Worm (Caenorhabditis elegans): ENCODE measurements around the gene cmtr-1.
"Not testable (repeated sequence)": the region's sequence is repeated elsewhere in the genome, so short reads cannot be mapped to it uniquely, and the experiment has no call there.

Gene cmtr-1

ce11 chrII:15042783-15043182, 16.9 kb downstream of the cmtr-1 start:
- peak; percentile 17 for TF ChIP-seq unc-86 (tag; optimal IDR thresholded peaks at IDR 0.05)
- TF ChIP-seq isw-1 (GFP tag; IDR thresholded peaks at IDR 0.05) = peak; percentile 30; the same call in 1 of the 2 replicates
- TF ChIP-seq fkh-8 (tag; optimal IDR thresholded peaks at IDR 0.05) = peak; percentile 10
- TF ChIP-seq ceh-88 (GFP tag; IDR thresholded peaks at IDR 0.05) = peak; percentile 15; the same call in 1 of the 2 replicates
- TF ChIP-seq lin-14 (GFP tag; optimal IDR thresholded peaks at IDR 0.05) = peak; percentile 42
- peak; percentile 49 for TF ChIP-seq nhr-19 (GFP tag; conservative IDR thresholded peaks at IDR 0.05)
- TF ChIP-seq nhr-71 (tag; optimal IDR thresholded peaks at IDR 0.05) = peak; percentile 42
- TF ChIP-seq ama-1 (optimal IDR thresholded peaks at IDR 0.05) = peak; percentile 40
- peak; percentile 6 for TF ChIP-seq snu-23 (GFP tag; optimal IDR thresholded peaks at IDR 0.05)
- peak in 1 of 2 experiments; percentile 20 for TF ChIP-seq efl-1 (optimal IDR thresholded peaks at IDR 0.05)
- not testable (repeated sequence) for TF ChIP-seq efl-1 (GFP tag; optimal IDR thresholded peaks at IDR 0.05 in 1 of 2)
- TF ChIP-seq nhr-47 (tag; optimal IDR thresholded peaks at IDR 0.05) = peak; percentile 43

ce11 chrII:15043850-15044249, 17.9 kb downstream of the cmtr-1 start:
- peak; percentile 56 for TF ChIP-seq fkh-8 (tag; optimal IDR thresholded peaks at IDR 0.05)
- peak; percentile 62 for TF ChIP-seq nhr-71 (tag; optimal IDR thresholded peaks at IDR 0.05)
- TF ChIP-seq isw-1 (GFP tag; IDR thresholded peaks at IDR 0.05) = peak; percentile 46
- peak; percentile 35 for TF ChIP-seq nhr-47 (tag; optimal IDR thresholded peaks at IDR 0.05)
- peak; percentile 20 for TF ChIP-seq unc-86 (tag; optimal IDR thresholded peaks at IDR 0.05)
- TF ChIP-seq swsn-7 (tag; optimal IDR thresholded peaks at IDR 0.05) = peak; percentile 7
- peak in 1 of 2 experiments; percentile 30 for TF ChIP-seq efl-1 (optimal IDR thresholded peaks at IDR 0.05)
- TF ChIP-seq efl-1 (GFP tag; optimal IDR thresholded peaks at IDR 0.05 in 1 of 2) = not testable (repeated sequence)
- peak; percentile 63 for TF ChIP-seq nhr-19 (GFP tag; conservative IDR thresholded peaks at IDR 0.05)
- TF ChIP-seq lsy-2 (tag; optimal IDR thresholded peaks at IDR 0.05) = peak in 1 of 2 experiments; percentile 2
- TF ChIP-seq nhr-85 (tag) = peak; percentile 63
- 0 out of 2 replicates have a peak, but pooled peaks have one; percentile 44 for TF ChIP-seq mab-9 (GFP tag; IDR thresholded peaks at IDR 0.05)
- TF ChIP-seq snu-23 (GFP tag; optimal IDR thresholded peaks at IDR 0.05) = peak; percentile 25
- 0 out of 2 replicates have a peak, but pooled peaks have one; percentile 32 for TF ChIP-seq ceh-88 (GFP tag; IDR thresholded peaks at IDR 0.05)

- TF ChIP-seq egl-27 (tag; optimal IDR thresholded peaks at IDR 0.05) = no peak
- TF ChIP-seq hpl-2 (GFP tag; optimal IDR thresholded peaks at IDR 0.05) = no peak
- TF ChIP-seq hlh-17 (GFP tag; optimal IDR thresholded peaks at IDR 0.05; ENCODE audit: borderline replicate concordance) = no peak
- no peak for TF ChIP-seq ets-5 (GFP tag; IDR thresholded peaks at IDR 0.05)
- no peak for TF ChIP-seq dpl-1 (GFP tag; optimal IDR thresholded peaks at IDR 0.05)
- no peak for TF ChIP-seq lin-13 (GFP tag; optimal IDR thresholded peaks at IDR 0.05)
- TF ChIP-seq nhr-90 (tag; optimal IDR thresholded peaks at IDR 0.05; ENCODE audit: poor library complexity) = no peak
- TF ChIP-seq isw-1 (GFP tag; IDR thresholded peaks at IDR 0.05) = no peak
- no peak for TF ChIP-seq nhr-84 (tag; optimal IDR thresholded peaks at IDR 0.05)
- no peak for TF ChIP-seq nhr-71 (tag; optimal IDR thresholded peaks at IDR 0.05)
- no peak for TF ChIP-seq fos-1 (tag; optimal IDR thresholded peaks at IDR 0.05)
Measured at ce11 chrII:15058282-15058681, 32.4 kb downstream of the cmtr-1 start, which contains the start of gene Y53F4B.17. Y53F4B.17 (plus strand) TSS chrII:15058656.

- TF ChIP-seq aly-2 (tag; optimal IDR thresholded peaks at IDR 0.05) = no peak
- no peak for TF ChIP-seq jun-1 (tag; optimal IDR thresholded peaks at IDR 0.05)
- no peak for TF ChIP-seq isw-1 (GFP tag; IDR thresholded peaks at IDR 0.05)
- TF ChIP-seq lin-15B (tag; optimal IDR thresholded peaks at IDR 0.05) = no peak
- TF ChIP-seq zag-1 (tag; optimal IDR thresholded peaks at IDR 0.05) = no peak
Measured at ce11 chrII:15071571-15071970, 45.7 kb downstream of the cmtr-1 start, which contains the start of gene Y53F4B.18. Y53F4B.18 (minus strand) TSS chrII:15071671.

- TF ChIP-seq nhr-20 (tag; optimal IDR thresholded peaks at IDR 0.05) (peak; percentile 66), pax-3 (tag; optimal IDR thresholded peaks at IDR 0.05) (no peak), nhr-77 (tag; optimal IDR thresholded peaks at IDR 0.05) (peak; percentile 83), blmp-1 (tag; optimal IDR thresholded peaks at IDR 0.05) (peak; percentile 14), lin-35 (GFP tag; optimal IDR thresholded peaks at IDR 0.05) (peak in 1 of 2 experiments; percentile 30), F16B12.6 (tag; optimal IDR thresholded peaks at IDR 0.05) (no peak), snu-23 (GFP tag; optimal IDR thresholded peaks at IDR 0.05) (peak; percentile 2), efl-1 (optimal IDR thresholded peaks at IDR 0.05) (no peak), efl-1 (GFP tag; optimal IDR thresholded peaks at IDR 0.05 in 1 of 2) (peak in 1 of 2 experiments; percentile 64), nhr-90 (tag; optimal IDR thresholded peaks at IDR 0.05; ENCODE audit: poor library complexity) (peak; percentile 15), nhr-85 (tag) (peak; percentile 17)
Measured at ce11 chrII:15074760-15075159, 48.8 kb downstream of the cmtr-1 start.

Data from whole organism, L1 larva.